Worm (Caenorhabditis elegans): ENCODE measurements around the gene vap-2.

Gene vap-2

ce11 chrX:10756185-10756584, 36.1 kb downstream of the vap-2 start (continued):
- TF ChIP-seq grh-1 (GFP tag; IDR thresholded peaks at IDR 0.05), result no peak
- no peak for TF ChIP-seq nhr-77 (tag; optimal IDR thresholded peaks at IDR 0.05)
- TF ChIP-seq nhr-28 (tag; optimal IDR thresholded peaks at IDR 0.05), result no peak
- TF ChIP-seq zip-4 (GFP tag; optimal IDR thresholded peaks at IDR 0.05), result no peak
- TF ChIP-seq elt-3 (tag; optimal IDR thresholded peaks at IDR 0.05), result no peak
- TF ChIP-seq nhr-12 (tag; optimal IDR thresholded peaks at IDR 0.05), result no peak
- TF ChIP-seq C16A3.4 (tag; optimal IDR thresholded peaks at IDR 0.05), result peak; percentile 39
- peak; percentile 6 for TF ChIP-seq nhr-71 (tag; optimal IDR thresholded peaks at IDR 0.05)
- no peak for TF ChIP-seq ceh-8 (GFP tag; optimal IDR thresholded peaks at IDR 0.05)
- TF ChIP-seq unc-98 (GFP tag; IDR thresholded peaks at IDR 0.05), result no peak
- no peak for TF ChIP-seq efl-1 (optimal IDR thresholded peaks at IDR 0.05)
- no peak for TF ChIP-seq efl-1 (GFP tag; optimal IDR thresholded peaks at IDR 0.05 in 1 of 2)
- no peak for TF ChIP-seq blmp-1 (tag; optimal IDR thresholded peaks at IDR 0.05)
- no peak for TF ChIP-seq ztf-11 (tag; optimal IDR thresholded peaks at IDR 0.05)
- TF ChIP-seq ets-5 (GFP tag; IDR thresholded peaks at IDR 0.05), result no peak
- no peak for TF ChIP-seq pag-3 (tag; optimal IDR thresholded peaks at IDR 0.05; ENCODE audit: borderline replicate concordance, insufficient read depth)
- no peak for TF ChIP-seq fkh-10 (GFP tag; optimal IDR thresholded peaks at IDR 0.05)
- TF ChIP-seq mef-2 (tag; optimal IDR thresholded peaks at IDR 0.05), result no peak
- TF ChIP-seq nhr-47 (tag; optimal IDR thresholded peaks at IDR 0.05), result peak; percentile 55
- TF ChIP-seq alr-1 (tag; optimal IDR thresholded peaks at IDR 0.05; ENCODE audit: borderline replicate concordance), result no peak
- no peak for TF ChIP-seq unc-86 (tag; optimal IDR thresholded peaks at IDR 0.05)
- TF ChIP-seq C34B4.2 (tag; optimal IDR thresholded peaks at IDR 0.05), result no peak
- peak; percentile 2 for TF ChIP-seq nhr-85 (tag)
- TF ChIP-seq ztf-4 (tag; optimal IDR thresholded peaks at IDR 0.05), result no peak
- TF ChIP-seq lin-15B (tag; optimal IDR thresholded peaks at IDR 0.05), result no peak
- no peak for TF ChIP-seq mep-1 (tag; optimal IDR thresholded peaks at IDR 0.05)
- no peak for TF ChIP-seq sptf-1 (tag; optimal IDR thresholded peaks at IDR 0.05)
- TF ChIP-seq nhr-237 (tag; optimal IDR thresholded peaks at IDR 0.05), result no peak
- no peak for TF ChIP-seq zag-1 (tag; optimal IDR thresholded peaks at IDR 0.05)
- TF ChIP-seq dsc-1 (tag; optimal IDR thresholded peaks at IDR 0.05), result peak; percentile 39
- TF ChIP-seq unc-62 (GFP tag; optimal IDR thresholded peaks at IDR 0.05), result no peak
- no peak for TF ChIP-seq egl-13 (tag; optimal IDR thresholded peaks at IDR 0.05)
- TF ChIP-seq pqm-1 (tag; optimal IDR thresholded peaks at IDR 0.05), result no peak

- TF ChIP-seq skn-1 (tag; optimal IDR thresholded peaks at IDR 0.05) (no peak), isw-1 (GFP tag; IDR thresholded peaks at IDR 0.05) (no peak), lin-15B (tag; optimal IDR thresholded peaks at IDR 0.05) (no peak), unc-86 (tag; optimal IDR thresholded peaks at IDR 0.05) (no peak)
Measured at ce11 chrX:10754532-10754931, 37.8 kb downstream of the vap-2 start.

- TF ChIP-seq dpl-1 (GFP tag; optimal IDR thresholded peaks at IDR 0.05) (no peak), aha-1 (tag; optimal IDR thresholded peaks at IDR 0.05) (no peak), vab-15 (tag; optimal IDR thresholded peaks at IDR 0.05) (no peak), fos-1 (tag; optimal IDR thresholded peaks at IDR 0.05) (no peak)
Measured at ce11 chrX:10753403-10753802, 38.9 kb downstream of the vap-2 start, which contains the start of gene R07A4.3. Gene R07A4.3, plus strand, starts transcription at chrX:10753703.

ce11 chrX:10748145-10748544, 44.2 kb downstream of the vap-2 start:
- TF ChIP-seq lin-35 (GFP tag; optimal IDR thresholded peaks at IDR 0.05) (peak in 1 of 2 experiments; percentile 7), F16B12.6 (tag; optimal IDR thresholded peaks at IDR 0.05) (no peak), elt-2 (tag; optimal IDR thresholded peaks at IDR 0.05) (peak; percentile 42)
